Worm (Caenorhabditis elegans) whole organism, dauer: ENCODE measurements around the gene smk-1.

ENCODE experiments used
- unc-62 ChIP-seq: sonication (generic microtip); optimal IDR thresholded peaks from 2 replicates; lab custom pipeline; 2017; ENCODE audit warnings: missing biosample characterization, missing genetic modification reagents, missing genetic modification characterization

smk-1 gene

DNA sequence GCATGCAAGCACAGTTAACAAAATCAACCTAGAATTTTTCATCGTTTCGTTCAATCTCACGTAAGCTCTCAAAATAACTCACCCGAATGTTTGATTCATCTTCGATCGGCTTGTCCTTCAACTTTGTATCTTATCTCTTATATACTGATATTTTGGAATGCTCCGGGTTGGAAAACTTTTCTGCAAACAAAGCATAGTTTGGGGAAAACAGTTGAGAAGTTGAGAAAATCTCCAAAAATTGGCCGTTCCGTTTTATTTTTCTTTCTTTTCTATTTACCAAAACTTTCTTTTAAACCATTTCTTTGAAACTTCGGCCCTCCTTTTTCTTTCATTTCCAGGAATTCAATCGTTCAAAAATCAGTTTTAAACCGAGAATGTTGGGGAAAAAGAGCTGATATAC, 5.0 kb upstream of the smk-1 start, which contains the start of gene F41E6.15:
Gene F41E6.15, minus strand, starts transcription at position 101 of the 400 bp plus-strand sequence.
- no peak for TF ChIP-seq unc-62

DNA sequence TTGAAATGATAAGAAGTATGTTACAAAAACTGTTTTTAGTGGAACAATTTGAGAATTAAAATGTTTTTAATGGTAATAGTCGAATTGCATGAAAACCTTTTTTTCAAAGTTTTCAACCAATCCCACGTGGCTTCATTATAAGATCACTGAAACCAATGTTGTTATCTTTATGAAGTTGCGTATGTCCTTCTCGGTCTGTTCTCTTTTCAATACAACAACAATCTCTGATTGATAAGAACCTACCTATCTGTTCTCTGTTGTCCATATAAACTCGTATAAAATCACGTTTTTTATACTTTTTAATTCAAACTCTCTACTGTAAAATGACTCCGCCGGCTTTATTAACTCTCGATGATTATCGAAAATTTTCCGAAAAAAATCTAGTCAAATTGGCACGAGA, 4.3 kb upstream of the smk-1 start, which contains the start of gene F41E6.5:
Gene F41E6.5, plus strand, starts transcription at position 209 of the 400 bp plus-strand sequence.
- no peak for TF ChIP-seq unc-62

DNA sequence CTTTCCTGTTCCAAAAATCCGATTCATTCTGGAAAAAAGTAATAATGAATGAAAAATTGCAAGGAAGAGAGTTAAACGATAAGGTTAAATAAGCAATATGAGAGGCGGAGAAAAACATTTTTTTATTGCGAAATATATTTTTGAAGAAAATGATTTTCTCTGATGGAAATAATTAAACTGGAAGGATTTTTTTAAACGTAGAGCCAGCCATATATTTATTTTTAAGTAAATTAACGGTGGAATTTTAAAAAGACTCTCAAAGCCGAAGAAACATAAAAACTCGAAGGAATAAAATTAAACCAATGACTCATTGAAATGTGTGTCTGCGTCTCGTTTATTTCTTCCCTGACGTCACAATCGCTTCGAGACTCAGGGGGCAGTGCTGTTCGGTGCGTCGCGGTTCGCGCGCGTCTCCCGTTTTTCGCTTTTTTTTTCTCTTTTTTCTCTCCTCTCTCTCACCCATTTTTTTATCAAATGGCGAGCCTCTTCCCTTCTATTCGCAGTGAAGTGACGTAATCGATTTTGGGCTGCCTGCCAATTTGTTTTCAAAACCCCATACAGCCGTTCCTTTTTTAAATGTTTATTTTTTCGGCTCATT, 1.4 kb upstream of the smk-1 start, which contains the start of gene vps-60:
Gene vps-60, minus strand, starts transcription at position 30 of the 598 bp plus-strand sequence.
- no peak for TF ChIP-seq unc-62

DNA sequence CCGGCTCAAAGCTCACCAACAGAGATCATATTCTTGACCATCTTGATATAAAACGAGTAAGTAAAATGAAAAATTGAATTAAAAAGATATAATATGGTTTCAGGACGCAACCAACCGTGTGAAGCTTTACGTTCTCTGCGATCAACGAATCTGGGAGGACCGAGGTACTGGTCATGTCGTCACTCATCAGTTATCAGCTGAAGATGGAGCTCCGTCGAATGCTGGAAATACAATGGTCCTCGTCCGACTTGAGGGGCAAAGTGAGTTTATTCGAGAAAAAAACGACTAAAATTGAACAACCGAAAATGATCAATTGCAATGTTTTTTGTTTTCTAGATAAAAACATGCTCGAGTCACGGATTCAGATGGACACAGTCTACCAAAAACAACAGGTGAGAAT, 883 bp downstream of the smk-1 start:
- no peak for TF ChIP-seq unc-62

DNA sequence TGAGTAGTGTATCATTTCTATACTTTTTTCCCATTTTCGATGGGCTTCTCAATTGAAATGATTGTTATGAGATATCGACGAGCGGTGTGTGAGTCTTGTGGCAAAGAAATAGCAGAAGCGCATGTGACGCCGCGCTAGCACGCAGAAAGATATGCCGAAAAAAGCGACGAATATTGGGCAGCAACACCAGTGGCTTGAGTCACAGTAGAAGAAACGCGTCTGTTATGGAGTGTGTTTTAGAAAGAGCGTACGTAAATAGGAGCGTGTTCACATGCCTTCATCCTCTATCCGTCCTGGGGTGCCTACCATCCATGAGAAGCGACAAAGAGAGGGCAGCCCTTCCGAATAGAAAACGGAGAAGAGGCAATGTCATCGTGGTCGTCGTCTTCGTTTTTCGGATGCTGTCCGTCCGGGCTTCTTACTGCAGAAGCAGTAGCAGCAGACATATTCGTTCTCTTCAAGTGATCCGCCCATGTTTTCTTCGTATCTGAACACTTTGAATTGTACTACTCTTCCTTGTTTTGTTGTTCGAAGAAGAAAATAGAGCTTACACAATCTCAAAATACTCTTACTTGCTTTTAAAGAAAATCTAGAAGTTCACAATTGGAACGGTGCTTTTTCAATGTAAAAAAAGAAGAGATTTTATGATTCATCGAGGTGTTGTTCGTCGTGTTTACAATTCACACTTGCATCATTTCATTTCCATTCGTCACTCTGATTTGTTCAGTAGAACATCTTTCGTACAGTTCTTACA, 2.4 kb downstream of the smk-1 start:
- no peak for TF ChIP-seq unc-62

DNA sequence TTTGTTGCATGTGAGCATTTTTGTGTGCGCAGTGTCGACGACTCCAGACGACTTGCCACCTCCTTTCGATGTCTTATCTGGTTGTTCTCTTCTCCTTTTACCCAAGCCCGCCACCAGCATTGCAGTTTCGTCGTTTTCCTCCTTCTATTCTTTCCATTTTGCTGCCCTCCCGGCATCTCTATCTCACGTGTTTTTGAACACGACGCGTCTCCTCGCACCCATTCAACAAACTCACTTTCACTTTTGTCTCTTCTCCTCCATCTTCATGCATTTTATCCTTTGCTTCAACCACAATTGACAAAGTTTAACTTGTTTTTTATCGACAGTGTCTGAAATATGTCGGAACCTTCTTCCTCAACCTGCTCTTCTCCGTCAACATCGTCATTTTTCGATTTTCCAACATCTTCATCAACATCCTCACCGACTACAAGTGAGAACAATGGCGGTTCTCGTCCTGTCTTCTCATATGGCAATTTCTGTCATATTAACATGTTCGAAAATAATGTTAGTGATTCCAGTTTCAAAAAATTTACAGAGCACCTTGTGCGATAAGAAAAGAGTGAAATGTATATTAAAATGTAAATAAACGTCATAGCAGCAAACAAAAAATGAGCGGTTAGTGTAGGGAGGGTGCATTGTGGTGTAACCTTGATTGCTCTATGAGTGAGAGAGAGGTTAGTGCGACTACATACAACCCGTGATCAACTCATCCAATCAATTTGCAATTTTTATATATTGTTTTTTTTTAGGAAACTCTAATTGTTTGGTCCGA, 3.2 kb downstream of the smk-1 start, which contains the start of gene fip-4:
Gene fip-4, minus strand, starts transcription at position 636 of the 772 bp plus-strand sequence.
- TF ChIP-seq unc-62, result no peak

DNA sequence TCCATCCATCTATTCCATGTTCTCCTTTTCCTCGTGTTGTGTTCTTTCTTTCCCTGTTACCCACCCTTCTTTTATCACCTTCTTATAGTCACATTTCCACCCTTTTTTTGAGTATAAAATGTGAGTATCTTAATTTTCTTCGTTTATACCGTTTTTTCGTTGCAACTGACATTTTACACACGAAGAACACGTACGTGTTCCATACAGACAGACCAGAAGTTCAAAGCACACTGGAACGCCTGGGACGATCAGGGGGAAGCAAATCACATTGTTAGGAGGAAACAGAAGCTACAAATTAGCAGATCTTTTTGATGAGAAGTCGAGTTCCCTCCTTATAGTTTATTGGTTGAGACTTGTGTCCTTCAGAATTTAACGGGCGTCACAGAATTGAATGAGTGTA, 8.1 kb downstream of the smk-1 start:
- no peak for TF ChIP-seq unc-62

DNA sequence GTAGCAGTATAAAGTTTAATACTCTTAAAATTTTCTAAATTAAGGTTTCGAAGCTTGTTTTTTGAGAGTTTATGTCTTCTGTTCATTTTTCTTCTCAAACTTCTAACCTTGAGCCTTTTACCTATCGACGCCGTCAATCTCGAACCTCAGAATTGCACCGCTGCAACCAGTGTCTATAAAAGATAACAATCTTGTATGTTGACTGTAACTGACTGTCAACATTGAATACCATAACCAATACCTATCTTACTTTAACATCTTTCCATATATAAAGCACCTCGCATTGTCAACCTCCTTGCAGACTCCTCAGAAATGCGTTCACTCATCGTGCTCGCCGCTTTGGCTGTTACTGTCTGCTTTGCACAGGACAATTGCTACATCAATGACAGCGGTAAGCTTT, 11.1 kb downstream of the smk-1 start, which contains the start of gene grd-5:
Gene grd-5, plus strand, starts transcription at position 295 of the 400 bp plus-strand sequence.
- no peak for TF ChIP-seq unc-62

DNA sequence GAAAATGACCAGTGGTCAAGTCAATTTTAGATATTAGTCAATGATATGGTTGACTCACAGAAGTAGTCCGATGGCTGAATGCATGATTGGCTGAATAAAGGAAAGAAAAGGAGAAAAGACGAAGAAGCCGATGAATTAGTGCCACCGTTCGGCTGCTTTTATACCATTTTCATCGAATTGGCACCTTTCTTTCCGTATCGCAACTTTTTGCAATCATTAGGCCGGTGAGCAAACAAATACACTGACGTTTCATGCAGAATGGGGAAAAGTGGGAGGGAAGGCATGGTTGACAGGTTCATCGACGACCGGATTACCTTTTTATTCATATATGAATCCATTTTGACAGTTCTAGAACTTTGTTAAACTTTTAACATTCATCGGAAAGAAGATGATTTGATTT, 13.6 kb downstream of the smk-1 start, which contains the start of gene idpc-2:
Gene idpc-2, minus strand, starts transcription at position 101 of the 400 bp plus-strand sequence.
- no peak for TF ChIP-seq unc-62

DNA sequence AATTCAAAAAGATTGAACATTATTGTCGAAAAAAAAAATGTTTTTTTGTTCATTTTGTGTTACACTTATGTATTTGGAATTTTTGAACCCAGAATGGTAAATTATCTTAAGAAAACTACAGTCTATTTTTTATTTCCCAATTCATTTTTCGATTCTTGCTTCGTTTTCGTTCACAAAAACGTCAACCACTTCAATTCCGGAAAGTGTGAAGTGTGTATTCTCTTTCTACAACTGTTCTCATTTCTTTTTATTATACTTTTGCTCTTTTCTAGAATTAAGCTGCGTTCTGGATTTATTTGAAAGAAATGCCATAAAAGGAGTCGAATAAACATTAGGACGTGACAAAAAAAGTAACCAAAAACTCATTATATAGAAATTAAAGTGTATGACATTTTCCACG, 14.7 kb downstream of the smk-1 start, which contains the start of gene F41E6.1:
Gene F41E6.1, plus strand, starts transcription at position 301 of the 400 bp plus-strand sequence.
- TF ChIP-seq unc-62, result no peak

DNA sequence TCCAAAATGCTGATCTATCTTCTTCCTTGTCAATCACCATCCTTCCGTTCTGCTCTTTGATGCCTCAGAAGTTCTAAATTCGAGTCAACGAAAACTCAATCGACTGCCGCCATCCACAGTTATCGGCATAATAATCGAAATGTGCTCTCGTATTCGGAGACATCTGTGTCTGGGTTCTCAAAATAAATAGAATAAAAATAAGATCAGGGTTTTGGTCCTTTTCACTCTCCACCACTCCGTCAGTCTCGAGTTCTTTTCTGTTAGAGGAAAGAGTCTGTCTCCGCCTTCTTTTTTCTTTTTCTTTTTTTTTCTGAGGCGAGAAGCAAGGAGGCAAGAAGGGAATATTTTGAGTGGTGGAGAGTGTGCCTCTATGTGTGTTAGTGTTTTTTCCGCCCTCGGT, 16.2 kb downstream of the smk-1 start, which contains the start of gene F41E6.17:
Gene F41E6.17, plus strand, starts transcription at position 348 of the 400 bp plus-strand sequence.
- TF ChIP-seq unc-62, result no peak

DNA sequence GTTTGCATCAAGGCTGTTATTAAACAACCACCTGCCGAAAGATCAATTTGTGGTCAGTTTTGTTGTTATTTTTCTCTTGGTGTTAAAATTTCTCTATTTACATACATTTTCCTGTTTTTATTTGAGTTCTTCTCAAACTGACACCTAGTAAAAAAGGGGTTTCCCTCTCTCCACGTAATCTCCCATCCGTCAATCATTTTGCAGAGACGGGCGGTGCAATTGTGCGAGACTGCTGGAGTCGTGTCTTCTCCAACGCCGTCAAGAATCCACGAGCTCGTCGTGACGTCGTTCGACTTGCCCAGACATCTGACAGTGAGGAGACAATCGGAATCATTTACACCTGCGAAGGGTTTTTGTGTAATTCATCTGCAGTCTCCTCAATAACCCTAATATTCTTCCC, 18.8 kb downstream of the smk-1 start:
- TF ChIP-seq unc-62, result no peak

DNA sequence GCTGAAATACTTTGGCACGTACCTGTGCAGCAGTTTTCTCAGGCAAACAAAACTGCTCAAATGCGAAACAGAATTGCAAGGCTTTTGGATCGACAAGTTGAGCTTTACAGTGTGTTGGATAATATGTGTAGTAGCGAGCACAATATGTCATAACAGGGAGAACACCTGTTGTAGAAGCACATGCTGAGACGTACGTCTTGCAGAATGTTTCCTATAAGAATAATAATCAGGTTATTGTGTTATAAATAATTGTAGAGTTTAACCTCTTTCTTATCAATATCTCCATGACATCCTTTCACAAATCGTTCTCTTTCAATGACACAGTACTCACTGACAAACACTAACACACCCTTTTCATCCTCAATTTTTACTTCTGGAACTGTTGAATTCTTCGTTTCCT, 20.0 kb downstream of the smk-1 start:
- TF ChIP-seq unc-62, result no peak

DNA sequence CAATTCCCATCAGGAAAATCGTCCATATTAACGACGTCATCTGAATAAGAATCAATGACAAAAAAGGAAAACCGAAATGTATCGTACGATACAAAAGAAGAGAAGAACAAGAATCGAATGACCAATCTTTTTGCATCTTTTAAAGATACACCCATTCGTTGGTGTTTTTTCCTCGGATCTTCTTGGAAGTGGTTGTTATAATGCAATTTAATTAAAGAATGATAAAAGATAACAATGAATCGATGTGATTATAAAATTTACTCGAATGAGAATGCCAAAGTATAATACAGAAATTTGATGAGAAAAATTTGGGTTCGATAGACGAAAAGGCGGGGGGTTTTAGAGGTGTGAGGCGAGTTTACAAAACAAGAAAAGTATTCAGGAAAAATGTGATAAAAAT, 21.4 kb downstream of the smk-1 start, which contains the start of gene F41E6.12:
Gene F41E6.12, minus strand, starts transcription at position 101 of the 400 bp plus-strand sequence.
- TF ChIP-seq unc-62, result no peak

DNA sequence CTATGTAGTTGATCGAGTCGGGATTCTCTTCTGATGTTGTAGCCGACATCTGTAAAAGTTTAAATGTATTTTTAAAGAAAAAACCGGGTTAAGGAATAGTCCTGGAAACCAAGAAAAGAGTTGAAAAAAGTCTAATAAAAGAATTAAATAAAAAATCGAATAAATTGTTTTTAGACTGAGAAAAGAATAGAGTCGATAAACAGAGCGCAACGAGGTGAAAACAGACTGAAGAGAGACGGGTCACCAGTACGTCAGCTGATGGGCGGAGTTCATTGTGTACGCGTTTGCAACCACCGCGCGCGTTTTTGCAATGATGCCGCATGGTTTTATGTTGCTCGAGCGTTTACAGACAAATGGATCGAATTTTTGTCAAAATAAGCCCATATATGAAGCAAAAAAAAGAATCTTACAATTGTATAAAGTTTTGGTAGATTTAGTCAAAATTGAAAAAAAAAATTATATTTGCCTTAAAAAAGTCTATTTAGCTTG, 23.7 kb downstream of the smk-1 start, which contains the start of gene atg-18:
Gene atg-18, minus strand, starts transcription at position 51 of the 489 bp plus-strand sequence.
- no peak for TF ChIP-seq unc-62

DNA sequence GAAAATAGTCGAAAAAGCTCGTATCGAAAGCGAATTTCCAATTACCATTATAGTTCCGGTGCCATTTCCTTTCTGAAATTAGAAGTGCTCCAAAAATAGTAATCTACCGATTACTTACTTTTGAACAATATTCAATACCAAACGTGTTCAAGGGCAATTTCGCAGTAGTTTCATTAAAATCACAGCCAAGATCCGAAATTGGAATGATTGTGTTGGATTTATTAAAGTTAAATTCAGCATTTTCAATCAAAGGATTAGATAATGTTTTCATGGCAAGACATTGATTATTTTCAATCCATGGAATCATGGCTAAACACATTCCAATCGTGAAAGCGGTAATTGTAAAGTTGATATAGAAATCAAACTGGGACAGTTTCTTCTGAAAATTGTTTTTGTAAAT, 25.2 kb downstream of the smk-1 start:
- no peak for TF ChIP-seq unc-62
